Worm (Caenorhabditis elegans): Measurements from ENCODE around the gene elof-1.

DNA sequence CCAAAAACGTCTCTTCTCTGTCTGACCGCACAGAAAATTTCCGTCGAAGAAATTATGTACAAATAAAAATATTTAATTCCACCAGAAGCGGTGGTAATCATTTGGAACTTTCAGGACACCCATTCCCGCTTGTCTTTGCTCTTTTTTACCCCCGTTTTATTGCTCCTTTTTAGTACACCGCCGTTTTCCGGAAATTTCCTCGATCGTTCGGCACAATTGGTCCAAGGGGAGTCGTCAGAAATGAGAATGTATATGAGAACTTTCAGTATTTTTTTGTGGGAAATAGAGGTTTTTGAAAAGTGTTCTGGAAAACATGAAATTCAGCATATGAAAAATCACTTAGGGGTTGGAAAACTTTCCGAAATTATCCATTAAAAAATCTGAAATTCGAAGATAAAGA, 31.2 kb downstream of the elof-1 start:
- TF ChIP-seq ets-5 (GFP tag; IDR thresholded peaks at IDR 0.05) (no peak), ces-1 (GFP tag; optimal IDR thresholded peaks at IDR 0.05) (no peak), zag-1 (tag; optimal IDR thresholded peaks at IDR 0.05) (no peak), mep-1 (tag; optimal IDR thresholded peaks at IDR 0.05) (no peak), grh-1 (GFP tag; IDR thresholded peaks at IDR 0.05) (no peak), unc-62 (GFP tag; optimal IDR thresholded peaks at IDR 0.05) (no peak), nhr-11 (tag; optimal IDR thresholded peaks at IDR 0.05) (no peak), blmp-1 (tag; optimal IDR thresholded peaks at IDR 0.05) (no peak), ceh-82 (tag; optimal IDR thresholded peaks at IDR 0.05) (no peak), swsn-7 (tag; optimal IDR thresholded peaks at IDR 0.05) (no peak), lin-13 (GFP tag; optimal IDR thresholded peaks at IDR 0.05) (no peak), ztf-4 (tag; optimal IDR thresholded peaks at IDR 0.05) (no peak), egl-27 (tag; optimal IDR thresholded peaks at IDR 0.05) (no peak), nhr-28 (tag; optimal IDR thresholded peaks at IDR 0.05) (no peak)

Data from whole organism, L1 larva.